Worm (Caenorhabditis elegans) whole organism, L2 larva: ENCODE data around the gene C16B8.2.

Source experiments
- ceh-16 ChIP-seq: fragments of 150-350 bp; optimal IDR thresholded peaks from 2 replicates; lab custom pipeline; 2014; ENCODE audit warnings: missing biosample characterization, missing genetic modification characterization
- lin-39 ChIP-seq: fragments of 150-350 bp; optimal IDR thresholded peaks from 2 replicates; lab custom pipeline; 2014; ENCODE audit warnings: missing biosample characterization, missing genetic modification reagents, missing genetic modification characterization
- lsy-2 ChIP-seq, 2 experiments: fragments of 150-350 bp in 1 of 2; sonication (generic microtip) in 1 of 2; optimal IDR thresholded peaks; 2 replicates each; lab custom pipeline; 2014 to 2017; ENCODE audit warnings: missing biosample characterization in 2 of 2, missing genetic modification characterization in 2 of 2
- unc-55 ChIP-seq: fragments of 150-350 bp; sonication (generic microtip); optimal IDR thresholded peaks from 3 replicates; lab custom pipeline; 2014; ENCODE audit warnings: missing biosample characterization, missing genetic modification reagents, missing genetic modification characterization

DNA sequence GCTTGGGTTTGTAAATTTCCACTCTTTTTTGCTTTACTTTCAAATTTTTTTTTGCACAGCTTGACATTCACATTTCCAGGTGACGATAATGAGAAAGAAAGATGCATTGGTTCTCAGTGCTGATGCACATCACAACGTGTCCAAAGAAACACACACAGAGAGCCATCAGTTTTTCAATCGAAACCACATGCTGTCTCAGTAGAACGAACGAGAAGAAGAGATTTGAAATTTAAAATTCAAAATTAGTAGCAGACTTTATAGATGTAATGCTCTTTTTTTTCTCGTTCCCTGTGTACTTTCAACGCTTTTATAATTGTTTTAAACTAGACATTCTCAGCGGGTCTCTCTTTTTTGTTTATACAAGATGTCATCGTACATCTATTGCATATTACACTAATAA, 28.7 kb downstream of the C16B8.2 start:
- TF ChIP-seq ceh-16 (tag; lab: Kevin White, UChicago) (no peak), lin-39 (tag; lab: Kevin White, UChicago) (no peak), unc-55 (GFP tag; lab: Kevin White, UChicago) (no peak), lsy-2 (tag; optimal IDR thresholded peaks at IDR 0.05; lab: Kevin White, UChicago) (no peak)
